Worm (Caenorhabditis elegans) whole organism, young adult: ENCODE results near the gene Y54G11A.3.

Source experiments
- Y53G8AR.9 ChIP-seq: fragments of 200-800 bp; sonication (Bioruptor generic); conservative IDR thresholded peaks from 2 replicates; pipeline ENCODE4 v1.3.6; 2022; ENCODE audit warnings: missing genetic modification reagents, missing genetic modification characterization, missing compliant biosample characterization
- Y67H2A.10 ChIP-seq: fragments of 200-800 bp; sonication (Bioruptor generic); conservative IDR thresholded peaks from 2 replicates; pipeline ENCODE4 v1.3.6; 2022; ENCODE audit warnings: missing genetic modification reagents, missing genetic modification characterization, missing compliant biosample characterization
- ama-1 ChIP-seq, 3 experiments: fragments of 150-350 bp in 1 of 3; sonication (generic microtip) in 2 of 3; optimal IDR thresholded peaks; 2 replicates each; lab custom pipeline; 2014 to 2018; ENCODE audit warnings: missing biosample characterization in 2 of 3, missing genetic modification characterization in 2 of 3, missing genetic modification reagents in 2 of 3
- hrde-1 ChIP-seq: sonication (generic microtip); optimal IDR thresholded peaks from 2 replicates; lab custom pipeline; 2016; ENCODE audit warnings: missing genetic modification characterization, mild to moderate bottlenecking, missing compliant biosample characterization, moderate library complexity, missing genotype, missing genetic modification reagents, borderline replicate concordance
- mxl-1 ChIP-seq: sonication (generic microtip); optimal IDR thresholded peaks from 2 replicates; lab custom pipeline; 2016; ENCODE audit warnings: missing genetic modification characterization, missing compliant biosample characterization
- nfya-1 ChIP-seq: sonication (generic microtip); optimal IDR thresholded peaks from 2 replicates; lab custom pipeline; 2017; ENCODE audit warnings: antibody characterized with exemption, missing compliant biosample characterization, missing genetic modification characterization, borderline replicate concordance; ENCODE audit not compliant: insufficient read depth
- nhr-90 ChIP-seq: sonication (generic microtip); optimal IDR thresholded peaks from 2 replicates; lab custom pipeline; 2016; ENCODE audit warnings: missing genotype, mild to moderate bottlenecking, missing genetic modification characterization, missing compliant biosample characterization
- pha-4 ChIP-seq: fragments of 150-350 bp; sonication (generic microtip); optimal IDR thresholded peaks from 2 replicates; lab custom pipeline; 2014; ENCODE audit warnings: missing biosample characterization, missing genetic modification reagents, missing genetic modification characterization
- snpc-4 ChIP-seq, 5 experiments: fragments of 150-350 bp in 1 of 5; sonication (generic microtip) in 4 of 5; optimal IDR thresholded peaks; 2 replicates each; lab custom pipeline; 2014 to 2018; ENCODE audit warnings: missing genetic modification characterization in 5 of 5, missing biosample characterization in 3 of 5, antibody characterized with exemption in 2 of 5, mild to moderate bottlenecking in 2 of 5, missing compliant biosample characterization in 2 of 5, missing genotype in 2 of 5, moderate library complexity in 2 of 5, missing genetic modification reagents in 1 of 5
- sptf-2 ChIP-seq: fragments of 200-800 bp; sonication (Bioruptor generic); optimal IDR thresholded peaks from 2 replicates; lab custom pipeline; 2018; ENCODE audit warnings: mild to moderate bottlenecking, missing genetic modification characterization, missing compliant biosample characterization
- ztf-22 ChIP-seq: fragments of 200-800 bp; sonication (Bioruptor generic); optimal IDR thresholded peaks from 2 replicates; lab custom pipeline; 2018; ENCODE audit warnings: mild to moderate bottlenecking, missing genetic modification characterization, moderate library complexity, missing compliant biosample characterization

DNA sequence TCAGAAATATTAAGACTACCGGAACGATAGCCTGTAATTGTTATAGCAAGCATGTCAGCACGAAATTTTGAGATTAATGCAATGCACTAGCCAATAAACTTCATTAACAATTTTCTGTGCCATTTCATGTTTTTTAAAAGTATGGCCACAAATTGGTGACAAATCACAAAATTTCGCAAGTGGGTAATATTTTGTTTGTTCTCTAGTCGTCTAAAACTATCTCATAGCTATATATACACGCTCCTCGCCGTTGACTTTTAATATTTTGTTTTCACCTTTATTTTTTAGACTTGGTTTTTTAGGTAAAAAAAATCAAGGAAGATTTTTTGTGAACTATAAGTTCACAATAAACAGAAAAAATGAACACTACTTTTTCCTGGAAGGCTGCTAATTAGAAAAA lies 14.4 kb downstream of the Y54G11A.3 start:
- no peak for TF ChIP-seq snpc-4 (GFP tag; optimal IDR thresholded peaks at IDR 0.05; lab: Kevin White, UChicago)
- TF ChIP-seq snpc-4 (tag; optimal IDR thresholded peaks at IDR 0.05; lab: Kevin White, UChicago) = no peak
- no peak for TF ChIP-seq Y67H2A.10 (GFP tag; lab: Robert Waterston, UW)
- TF ChIP-seq Y53G8AR.9 (GFP tag; lab: Robert Waterston, UW) = no peak
- TF ChIP-seq hrde-1 (tag; lab: Kevin White, UChicago) = no peak
- no peak for TF ChIP-seq ama-1 (optimal IDR thresholded peaks at IDR 0.05; lab: Kevin White, UChicago)
- TF ChIP-seq ama-1 (GFP tag; optimal IDR thresholded peaks at IDR 0.05; lab: Kevin White, UChicago) = no peak
- no peak for TF ChIP-seq nfya-1
- TF ChIP-seq mxl-1 = no peak
- TF ChIP-seq pha-4 (tag; lab: Kevin White, UChicago) = no peak
- TF ChIP-seq ztf-22 = no peak
- TF ChIP-seq sptf-2 (GFP tag; lab: Kevin White, UChicago) = no peak
- no peak for TF ChIP-seq nhr-90 (tag; lab: Kevin White, UChicago)
